Worm (Caenorhabditis elegans): ENCODE measurements around the gene pqn-25.

DNA sequence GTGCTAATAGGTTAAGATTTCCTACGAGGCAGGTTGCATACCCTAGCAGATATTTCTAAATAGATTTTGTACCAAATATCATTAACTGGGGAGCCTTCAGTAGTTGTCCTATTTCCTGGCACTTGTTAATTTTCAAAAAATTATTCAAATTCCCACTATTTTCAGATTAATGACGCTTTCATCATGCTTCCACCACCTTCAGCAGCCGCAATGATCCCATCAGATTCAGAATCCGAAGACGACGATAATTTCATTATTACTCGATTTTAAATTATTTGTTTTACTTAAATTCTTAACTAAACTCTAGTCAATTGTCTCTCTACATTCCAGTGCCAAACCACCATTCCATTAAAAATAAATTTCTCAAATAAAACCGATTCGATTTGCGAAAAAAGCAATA lies 38.4 kb upstream of the pqn-25 start:
- TF ChIP-seq flt-1 (GFP tag; IDR thresholded peaks at IDR 0.05): no peak
- TF ChIP-seq T22C8.4 (GFP tag; IDR thresholded peaks at IDR 0.05): no peak
- TF ChIP-seq cog-1 (tag; optimal IDR thresholded peaks at IDR 0.05): no peak
- TF ChIP-seq ref-1 (GFP tag; conservative IDR thresholded peaks at IDR 0.05): no peak
- TF ChIP-seq ztf-23 (GFP tag; IDR thresholded peaks at IDR 0.05): no peak
- no peak for TF ChIP-seq klf-2 (GFP tag; conservative IDR thresholded peaks at IDR 0.05)
- no peak for TF ChIP-seq tab-1 (GFP tag; IDR thresholded peaks at IDR 0.05)
- no peak for TF ChIP-seq med-1 (GFP tag; optimal IDR thresholded peaks at IDR 0.05; ENCODE audit: insufficient read depth)
